Worm (Caenorhabditis elegans) whole organism, young adult: ENCODE measurements around the gene srh-246.

ENCODE experiments used
- C17E4.6 ChIP-seq: fragments of 200-800 bp; sonication (Bioruptor generic); IDR thresholded peaks from 2 replicates; pipeline ENCODE4 v1.3.6; 2022; ENCODE audit warnings: missing genetic modification reagents, missing genetic modification characterization, missing compliant biosample characterization
- D2030.7 ChIP-seq: fragments of 200-800 bp; sonication (Bioruptor generic); IDR thresholded peaks from 2 replicates; pipeline ENCODE4 v1.3.6; 2022; ENCODE audit warnings: missing genetic modification reagents, missing genetic modification characterization, missing compliant biosample characterization
- F55B11.4 ChIP-seq: sonication (generic microtip); optimal IDR thresholded peaks from 2 replicates; lab custom pipeline; 2016; ENCODE audit warnings: missing compliant biosample characterization, missing genetic modification characterization, borderline replicate concordance; ENCODE audit not compliant: insufficient read depth
- K12H6.12 ChIP-seq: fragments of 200-800 bp; sonication (Bioruptor generic); optimal IDR thresholded peaks from 2 replicates; lab custom pipeline; 2018; ENCODE audit warnings: mild to moderate bottlenecking, missing genetic modification characterization, missing compliant biosample characterization
- T07F8.4 ChIP-seq: sonication (generic microtip); optimal IDR thresholded peaks from 2 replicates; lab custom pipeline; 2016; ENCODE audit warnings: mild to moderate bottlenecking, missing genetic modification characterization, moderate library complexity, missing compliant biosample characterization
- Y53F4B.3 ChIP-seq: fragments of 200-800 bp; sonication (Bioruptor generic); IDR thresholded peaks from 2 replicates; pipeline ENCODE4 v1.3.6; 2022; ENCODE audit warnings: missing genetic modification reagents, missing genetic modification characterization, missing compliant biosample characterization
- Y53G8AR.9 ChIP-seq: fragments of 200-800 bp; sonication (Bioruptor generic); conservative IDR thresholded peaks from 2 replicates; pipeline ENCODE4 v1.3.6; 2022; ENCODE audit warnings: missing genetic modification reagents, missing genetic modification characterization, missing compliant biosample characterization
- Y56A3A.18 ChIP-seq: fragments of 200-800 bp; sonication (Bioruptor generic); IDR thresholded peaks from 2 replicates; pipeline ENCODE4 v1.3.6; 2022; ENCODE audit warnings: missing genetic modification reagents, missing genetic modification characterization, missing compliant biosample characterization
- akir-1 ChIP-seq: fragments of 200-800 bp; sonication (Bioruptor generic); optimal IDR thresholded peaks from 2 replicates; lab custom pipeline; 2018; ENCODE audit warnings: mild to moderate bottlenecking, missing genetic modification characterization, moderate library complexity, missing compliant biosample characterization
- attf-3 ChIP-seq: fragments of 200-800 bp; sonication (Bioruptor generic); conservative IDR thresholded peaks from 2 replicates; pipeline ENCODE4 v1.3.6; 2022; ENCODE audit warnings: missing genetic modification reagents, missing genetic modification characterization, missing compliant biosample characterization
- attf-6 ChIP-seq: fragments of 200-800 bp; sonication (Bioruptor generic); IDR thresholded peaks from 2 replicates; pipeline ENCODE4 v1.3.6; 2022; ENCODE audit warnings: missing genetic modification reagents, missing genetic modification characterization, missing compliant biosample characterization
- bed-1 ChIP-seq: fragments of 200-800 bp; sonication (Bioruptor generic); IDR thresholded peaks from 2 replicates; pipeline ENCODE4 v1.3.6; 2022; ENCODE audit warnings: missing genetic modification reagents, missing genetic modification characterization, missing compliant biosample characterization
- ceh-91 ChIP-seq: fragments of 200-800 bp; sonication (Bioruptor generic); IDR thresholded peaks from 2 replicates; pipeline ENCODE4 v1.3.6; 2022; ENCODE audit warnings: missing genetic modification reagents, missing genetic modification characterization, missing compliant biosample characterization
- chd-7 ChIP-seq: sonication (generic microtip); optimal IDR thresholded peaks from 2 replicates; lab custom pipeline; 2016; ENCODE audit warnings: mild to moderate bottlenecking, missing genetic modification characterization, moderate library complexity, missing compliant biosample characterization
- dpl-1 ChIP-seq: fragments of 150-350 bp; optimal IDR thresholded peaks from 2 replicates; lab custom pipeline; 2014; ENCODE audit warnings: missing biosample characterization, missing genetic modification reagents, missing genetic modification characterization
- efl-1 ChIP-seq: fragments of 150-350 bp; optimal IDR thresholded peaks from 2 replicates; lab custom pipeline; 2014; ENCODE audit warnings: missing biosample characterization, missing genetic modification reagents, missing genetic modification characterization
- egl-18 ChIP-seq: fragments of 200-800 bp; sonication (Bioruptor generic); IDR thresholded peaks from 2 replicates; pipeline ENCODE4 v1.3.6; 2022; ENCODE audit warnings: missing genetic modification reagents, missing genetic modification characterization, missing compliant biosample characterization
- egl-44 ChIP-seq: fragments of 200-800 bp; sonication (Bioruptor generic); IDR thresholded peaks from 2 replicates; pipeline ENCODE4 v1.3.6; 2022; ENCODE audit warnings: missing genetic modification reagents, missing genetic modification characterization, missing compliant biosample characterization
- egrh-3 ChIP-seq: fragments of 200-800 bp; sonication (Bioruptor generic); IDR thresholded peaks from 2 replicates; pipeline ENCODE4 v1.3.6; 2022; ENCODE audit warnings: missing genetic modification reagents, missing genetic modification characterization, missing compliant biosample characterization
- ets-4 ChIP-seq: fragments of 200-800 bp; sonication (Bioruptor generic); optimal IDR thresholded peaks from 2 replicates; lab custom pipeline; 2018; ENCODE audit warnings: mild to moderate bottlenecking, missing genetic modification characterization, missing compliant biosample characterization
- fkh-3 ChIP-seq: sonication (generic microtip); optimal IDR thresholded peaks from 2 replicates; lab custom pipeline; 2016; ENCODE audit warnings: mild to moderate bottlenecking, missing genetic modification characterization, missing compliant biosample characterization
- hsf-1 ChIP-seq: fragments of 200-800 bp; sonication (Bioruptor generic); IDR thresholded peaks from 2 replicates; pipeline ENCODE4 v1.3.6; 2022; ENCODE audit warnings: missing genetic modification reagents, missing genetic modification characterization, missing compliant biosample characterization
- lag-1 ChIP-seq: fragments of 200-800 bp; sonication (Bioruptor generic); IDR thresholded peaks from 2 replicates; pipeline ENCODE4 v1.3.6; 2022; ENCODE audit warnings: missing genetic modification reagents, missing genetic modification characterization, missing compliant biosample characterization
- let-607 ChIP-seq, 2 experiments: fragments of 200-800 bp in 1 of 2; sonication (Bioruptor generic) in 1 of 2; sonication (generic microtip) in 1 of 2; optimal IDR thresholded peaks; 2 replicates each; lab custom pipeline; 2016 to 2018; ENCODE audit warnings: mild to moderate bottlenecking in 2 of 2, missing compliant biosample characterization in 2 of 2, missing genetic modification characterization in 2 of 2, moderate library complexity in 2 of 2, missing genotype in 1 of 2
- lin-40 ChIP-seq: sonication (generic microtip); optimal IDR thresholded peaks from 2 replicates; lab custom pipeline; 2016; ENCODE audit warnings: missing genetic modification characterization, mild to moderate bottlenecking, missing compliant biosample characterization, missing genotype, missing genetic modification reagents
- lir-1 ChIP-seq: fragments of 200-800 bp; sonication (Bioruptor generic); conservative IDR thresholded peaks from 2 replicates; pipeline ENCODE4 v1.3.6; 2022; ENCODE audit warnings: missing genetic modification reagents, missing genetic modification characterization, missing compliant biosample characterization
- lsl-1 ChIP-seq: fragments of 200-800 bp; sonication (Bioruptor generic); optimal IDR thresholded peaks from 2 replicates; lab custom pipeline; 2018; ENCODE audit warnings: mild to moderate bottlenecking, missing genetic modification characterization, moderate library complexity, missing compliant biosample characterization
- nfya-1 ChIP-seq: sonication (generic microtip); optimal IDR thresholded peaks from 2 replicates; lab custom pipeline; 2017; ENCODE audit warnings: antibody characterized with exemption, missing compliant biosample characterization, missing genetic modification characterization, borderline replicate concordance; ENCODE audit not compliant: insufficient read depth
- nfyb-1 ChIP-seq: fragments of 200-800 bp; sonication (Bioruptor generic); IDR thresholded peaks from 2 replicates; pipeline ENCODE4 v1.3.6; 2022; ENCODE audit warnings: missing genetic modification reagents, missing genetic modification characterization, missing compliant biosample characterization
- nhr-80 ChIP-seq: sonication (generic microtip); optimal IDR thresholded peaks from 2 replicates; lab custom pipeline; 2016; ENCODE audit warnings: missing genetic modification characterization, missing compliant biosample characterization
- nhr-90 ChIP-seq: sonication (generic microtip); optimal IDR thresholded peaks from 2 replicates; lab custom pipeline; 2016; ENCODE audit warnings: missing genotype, mild to moderate bottlenecking, missing genetic modification characterization, missing compliant biosample characterization
- rec-8 ChIP-seq, 2 experiments: sonication (generic microtip); optimal IDR thresholded peaks; 2 replicates each; lab custom pipeline; 2016; ENCODE audit warnings: mild to moderate bottlenecking in 2 of 2, missing genetic modification characterization in 2 of 2, missing genetic modification reagents in 2 of 2, missing genotype in 2 of 2, missing biosample characterization in 1 of 2, missing compliant biosample characterization in 1 of 2, moderate library complexity in 1 of 2
- repo-1 ChIP-seq: sonication (generic microtip); optimal IDR thresholded peaks from 2 replicates; lab custom pipeline; 2017; ENCODE audit warnings: mild to moderate bottlenecking, missing genetic modification characterization, missing compliant biosample characterization
- sea-2 ChIP-seq: fragments of 200-800 bp; sonication (Bioruptor generic); IDR thresholded peaks from 2 replicates; pipeline ENCODE4 v1.3.6; 2022; ENCODE audit warnings: missing genetic modification characterization, missing compliant biosample characterization
- sptf-2 ChIP-seq: fragments of 200-800 bp; sonication (Bioruptor generic); optimal IDR thresholded peaks from 2 replicates; lab custom pipeline; 2018; ENCODE audit warnings: mild to moderate bottlenecking, missing genetic modification characterization, missing compliant biosample characterization
- tbp1 ChIP-seq: fragments of 200-800 bp; sonication (Bioruptor generic); optimal IDR thresholded peaks from 2 replicates; lab custom pipeline; 2018; ENCODE audit warnings: mild to moderate bottlenecking, missing genetic modification characterization, missing compliant biosample characterization
- tlf-1 ChIP-seq: fragments of 200-800 bp; sonication (Bioruptor generic); optimal IDR thresholded peaks from 2 replicates; lab custom pipeline; 2018; ENCODE audit warnings: mild to moderate bottlenecking, missing genetic modification characterization, missing compliant biosample characterization
- unc-130 ChIP-seq: sonication (generic microtip); optimal IDR thresholded peaks from 2 replicates; lab custom pipeline; 2016; ENCODE audit warnings: missing genetic modification reagents, missing genetic modification characterization, missing compliant biosample characterization

Gene srh-246

DNA sequence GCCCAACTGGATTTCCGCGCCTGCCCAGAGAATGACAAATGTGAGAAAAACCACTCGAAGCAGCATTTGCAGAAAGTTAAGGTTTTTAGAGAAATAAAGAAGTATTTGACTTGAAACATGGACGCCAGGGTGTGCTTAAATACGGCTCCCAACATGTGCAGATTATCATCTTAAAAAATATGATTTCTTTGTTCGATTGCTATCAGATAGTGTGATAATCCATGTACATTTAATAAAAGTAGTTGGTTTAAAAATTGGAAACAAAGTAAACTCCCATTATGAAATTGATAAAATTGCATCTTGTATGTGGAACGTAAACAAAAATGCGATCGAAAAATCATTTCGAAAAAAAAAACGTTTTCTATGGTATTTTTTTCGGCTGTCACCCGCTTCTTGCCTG is 30.0 kb downstream of the srh-246 start, which contains the start of gene F48G7.8:
F48G7.8 (minus strand) TSS at position 101 of the 400 bp plus-strand sequence.
- TF ChIP-seq Y56A3A.18 (GFP tag; lab: Robert Waterston, UW) (no peak), attf-6 (GFP tag; lab: Robert Waterston, UW) (no peak), efl-1 (GFP tag; lab: Kevin White, UChicago) (no peak), sea-2 (GFP tag; lab: Robert Waterston, UW) (no peak), bed-1 (GFP tag; lab: Robert Waterston, UW) (no peak)

DNA sequence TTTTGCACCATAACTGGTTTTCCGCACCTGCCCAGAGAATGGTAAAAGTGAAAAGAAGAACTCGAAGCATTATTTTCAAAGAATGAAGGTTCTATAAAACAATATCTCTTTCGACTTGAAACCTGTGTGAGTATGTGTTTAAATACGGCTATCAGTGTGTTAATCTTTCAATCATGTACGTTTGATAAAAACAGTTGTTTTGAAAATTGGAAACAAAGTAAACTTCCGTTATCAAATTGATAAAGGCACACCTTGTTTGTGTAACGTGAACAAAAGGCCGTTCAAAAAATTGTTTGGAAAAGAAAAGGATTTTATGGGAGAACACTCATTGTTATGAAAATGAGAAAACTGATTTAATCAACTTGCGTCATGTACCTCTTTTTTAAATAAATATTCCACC is 31.3 kb downstream of the srh-246 start, which contains the start of gene F48G7.7:
F48G7.7 (minus strand) TSS at position 101 of the 400 bp plus-strand sequence.
- no peak for TF ChIP-seq rec-8 (tag; optimal IDR thresholded peaks at IDR 0.05; lab: Kevin White, UChicago)
- TF ChIP-seq lin-40 (tag; lab: Kevin White, UChicago): no peak
- TF ChIP-seq nfyb-1 (GFP tag; lab: Robert Waterston, UW): no peak
- TF ChIP-seq lsl-1: no peak
- no peak for TF ChIP-seq C17E4.6
- no peak for TF ChIP-seq tbp1
- TF ChIP-seq fkh-3 (tag; lab: Kevin White, UChicago): no peak
- no peak for TF ChIP-seq repo-1 (tag; lab: Kevin White, UChicago)
- no peak for TF ChIP-seq D2030.7
- no peak for TF ChIP-seq sptf-2 (GFP tag; lab: Kevin White, UChicago)
- TF ChIP-seq chd-7 (tag; lab: Kevin White, UChicago): no peak
- TF ChIP-seq Y53F4B.3 (GFP tag; lab: Robert Waterston, UW): no peak
- TF ChIP-seq attf-6 (GFP tag; lab: Robert Waterston, UW): no peak
- TF ChIP-seq egl-44: no peak
- no peak for TF ChIP-seq hsf-1 (GFP tag; lab: Robert Waterston, UW)
- TF ChIP-seq lag-1 (GFP tag; lab: Robert Waterston, UW): no peak
- no peak for TF ChIP-seq unc-130 (GFP tag; lab: Kevin White, UChicago)
- TF ChIP-seq F55B11.4: no peak

DNA sequence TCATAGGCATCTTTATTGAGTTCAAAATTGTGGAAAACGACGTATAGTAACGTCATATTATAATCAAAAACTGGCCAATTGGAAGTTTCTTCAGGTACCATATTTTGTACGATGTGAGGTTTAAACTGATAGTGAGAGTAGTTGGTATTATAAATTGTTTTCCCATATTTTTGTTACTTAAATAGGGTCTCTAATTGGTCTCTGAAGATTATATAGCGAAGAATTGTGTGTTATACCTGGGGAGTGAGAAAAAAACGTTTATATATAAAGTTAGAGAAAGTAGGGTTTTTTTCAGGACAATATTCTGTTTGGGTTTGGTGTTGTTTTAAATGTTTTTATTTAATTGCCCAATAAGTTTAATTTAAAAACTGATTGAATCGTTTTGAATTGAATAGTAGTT is 32.7 kb downstream of the srh-246 start, which contains the start of gene srt-17:
srt-17 (minus strand) TSS at position 101 of the 400 bp plus-strand sequence.
- no peak for TF ChIP-seq ceh-91 (GFP tag; lab: Robert Waterston, UW)
- no peak for TF ChIP-seq dpl-1
- TF ChIP-seq let-607 (tag; optimal IDR thresholded peaks at IDR 0.05; lab: Kevin White, UChicago): no peak
- TF ChIP-seq repo-1 (tag; lab: Kevin White, UChicago): no peak
- no peak for TF ChIP-seq nhr-90 (tag; lab: Kevin White, UChicago)
- TF ChIP-seq tbp1: no peak
- no peak for TF ChIP-seq attf-3 (GFP tag; lab: Robert Waterston, UW)

DNA sequence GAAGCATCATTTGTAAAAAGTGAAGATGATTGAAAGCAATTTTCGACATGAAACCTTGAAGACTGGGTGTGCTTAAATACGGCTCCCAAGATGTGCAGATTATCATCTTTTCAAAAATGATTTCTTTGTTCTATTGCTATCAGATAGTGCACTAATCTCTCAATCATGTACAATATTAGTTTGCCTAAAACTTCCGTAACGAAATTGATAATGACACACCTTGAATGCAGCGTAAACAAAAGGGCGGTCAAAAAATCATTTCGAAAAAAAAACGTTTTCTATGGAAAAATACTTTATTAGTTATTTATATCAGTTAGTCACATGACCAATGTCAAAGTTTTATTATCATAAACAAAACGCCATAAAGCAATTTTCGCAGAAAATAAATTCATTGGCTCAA is 34.7 kb downstream of the srh-246 start, which contains the start of gene F48G7.5:
F48G7.5 (minus strand) TSS at position 34 of the 400 bp plus-strand sequence.
- TF ChIP-seq lir-1 (GFP tag; lab: Robert Waterston, UW) (no peak), akir-1 (no peak), egl-18 (GFP tag; lab: Robert Waterston, UW) (no peak), T07F8.4 (no peak), Y53G8AR.9 (no peak), D2030.7 (no peak), nfya-1 (no peak), lag-1 (GFP tag; lab: Robert Waterston, UW) (no peak), nhr-80 (tag; lab: Kevin White, UChicago) (no peak), nhr-90 (tag; lab: Kevin White, UChicago) (no peak), efl-1 (GFP tag; lab: Kevin White, UChicago) (no peak), K12H6.12 (tag; lab: Kevin White, UChicago) (no peak), fkh-3 (tag; lab: Kevin White, UChicago) (no peak), tlf-1 (GFP tag; lab: Kevin White, UChicago) (no peak), ets-4 (GFP tag; lab: Kevin White, UChicago) (no peak), egrh-3 (no peak)
